Worm (Caenorhabditis elegans): ENCODE data around the gene lin-3.

DNA sequence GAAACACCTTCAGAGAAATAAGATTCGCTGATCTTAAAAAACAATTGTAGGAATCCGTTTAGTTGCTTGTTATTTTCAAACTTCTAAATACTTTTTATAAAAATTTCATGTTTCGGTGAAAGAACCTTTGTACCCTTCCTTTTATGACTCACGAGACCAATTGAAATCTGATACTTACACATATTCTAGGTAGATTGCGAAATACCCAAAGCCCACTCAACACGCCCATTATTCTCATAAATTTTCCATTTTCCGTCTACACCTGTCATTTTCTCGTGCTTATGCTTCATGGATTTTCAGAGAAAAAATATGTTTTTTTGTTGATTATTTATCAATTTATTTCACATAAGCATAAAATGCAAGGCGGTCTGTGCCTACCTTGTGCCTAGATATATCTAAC, 47.7 kb upstream of the lin-3 start:
- no peak for TF ChIP-seq unc-55 (GFP tag; optimal IDR thresholded peaks at IDR 0.05)
- no peak for TF ChIP-seq ama-1 (optimal IDR thresholded peaks at IDR 0.05)
- no peak for TF ChIP-seq sdc-2 (tag; optimal IDR thresholded peaks at IDR 0.05)
